Fruit fly (Drosophila melanogaster): Measurements from ENCODE around the gene Nmdmc.

DNA sequence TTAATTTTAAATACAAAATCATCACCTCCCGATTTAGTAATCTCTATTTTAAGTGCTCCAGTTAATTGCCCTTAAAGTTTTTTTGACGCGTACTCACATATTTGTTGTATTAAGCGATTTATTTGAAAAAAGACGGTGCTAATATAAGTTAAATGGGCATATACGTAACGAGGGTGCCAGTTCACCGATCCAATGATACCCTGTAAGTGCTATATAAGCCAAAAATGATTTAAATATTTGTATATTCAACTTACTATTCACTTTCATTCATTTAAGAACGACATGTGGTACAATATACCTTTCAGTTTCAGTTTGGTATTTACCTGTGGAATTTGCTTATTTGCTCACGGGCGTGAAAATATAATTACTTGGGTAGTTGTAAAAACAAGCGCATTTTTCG, 47.8 kb downstream of the Nmdmc start:
- no peak for TF ChIP-seq OdsH (GFP tag; optimal IDR thresholded peaks at IDR 0.05)
- TF ChIP-seq usp (GFP tag; optimal IDR thresholded peaks at IDR 0.05): no peak
- no peak for TF ChIP-seq Hr78 (GFP tag; optimal IDR thresholded peaks at IDR 0.05)
- no peak for TF ChIP-seq CG9705 (GFP tag; optimal IDR thresholded peaks at IDR 0.05)
- TF ChIP-seq Abd-B (GFP tag; optimal IDR thresholded peaks at IDR 0.05): no peak
- no peak for TF ChIP-seq pan (optimal IDR thresholded peaks at IDR 0.05)
- TF ChIP-seq ey (GFP tag; optimal IDR thresholded peaks at IDR 0.05): peak; percentile 10
- TF ChIP-seq N (GFP tag; optimal IDR thresholded peaks at IDR 0.05): no peak
- TF ChIP-seq Dfd (GFP tag; optimal IDR thresholded peaks at IDR 0.05): no peak

Measured in whole organism, wandering third instar larva.